Fruit fly (Drosophila melanogaster) ovary, adult (tissue): Measurements from ENCODE around the gene CG43841.

ENCODE experiments used
- CG17801 ChIP-seq: fragments of 200-800 bp; optimal IDR thresholded peaks from 2 replicates; lab custom pipeline; 2019; ENCODE audit warnings: missing biosample characterization, mild to moderate bottlenecking, missing genetic modification characterization, moderate library complexity; ENCODE audit not compliant: partially characterized antibody

CG43841 gene

DNA sequence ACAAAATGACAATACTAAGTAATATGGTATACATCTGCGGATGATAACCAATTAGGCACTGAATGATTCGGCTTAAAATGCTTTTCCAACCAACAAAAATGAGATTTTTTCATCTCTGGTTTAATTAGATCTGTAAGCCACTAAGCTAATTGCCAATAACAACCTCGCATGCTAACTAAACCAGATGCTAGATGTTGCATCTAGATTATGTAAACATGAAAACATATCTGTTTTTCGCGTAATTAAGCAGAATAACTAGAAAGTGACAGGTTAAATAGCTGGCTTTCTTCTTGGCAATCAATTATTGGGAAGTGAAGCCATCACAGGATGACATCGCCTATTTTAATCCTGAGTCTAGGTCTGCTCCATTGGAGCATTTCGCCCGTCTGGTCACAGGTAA, at the start of gene CG43841:
Gene CG43841 (plus strand): TSS at position 301 of the 400 bp plus-strand sequence.
- no peak for TF ChIP-seq CG17801 (GFP tag; lab: Kevin White, UChicago)

DNA sequence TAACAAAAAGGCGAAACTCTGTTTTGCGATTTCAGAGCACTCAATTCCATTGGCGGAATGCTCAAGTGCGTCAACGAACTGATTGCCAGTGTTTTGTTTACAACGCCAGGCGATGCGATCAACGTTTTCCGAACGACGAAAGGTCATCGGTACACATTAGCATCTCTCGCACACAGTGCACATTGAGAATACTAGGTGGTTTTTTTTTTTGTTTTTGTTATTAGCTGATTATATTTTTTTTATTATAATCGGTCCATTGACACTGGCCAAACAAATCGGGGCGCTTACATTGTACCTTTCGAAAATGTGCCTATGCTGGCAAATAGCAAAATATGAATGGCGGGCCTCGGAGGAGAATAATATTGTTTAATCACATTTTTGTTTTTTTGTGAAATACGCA, 44.3 kb upstream of the CG43841 start:
- no peak for TF ChIP-seq CG17801 (GFP tag; lab: Kevin White, UChicago)

DNA sequence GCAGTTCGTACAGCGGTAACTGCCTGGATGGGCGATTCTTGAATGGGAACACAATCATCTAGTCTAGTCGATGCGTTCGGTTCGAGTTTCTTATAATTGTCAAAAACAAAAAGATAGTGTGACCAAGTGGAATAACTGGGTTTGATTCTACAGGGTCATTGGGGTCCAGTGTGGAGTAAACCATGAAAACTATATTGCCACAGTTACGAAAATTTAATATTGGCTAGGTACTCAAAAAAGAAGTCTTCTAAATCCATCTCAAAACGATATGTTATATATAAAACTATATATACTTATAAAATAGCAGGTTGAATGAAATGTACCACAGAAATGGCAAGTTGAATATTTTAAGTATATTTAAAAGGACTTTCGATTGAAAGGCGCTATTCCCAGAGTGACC, 39.5 kb upstream of the CG43841 start, which contains the start of gene CG34328:
Gene CG34328 (minus strand): TSS at position 101 of the 400 bp plus-strand sequence.
- TF ChIP-seq CG17801 (GFP tag; lab: Kevin White, UChicago) = no peak

DNA sequence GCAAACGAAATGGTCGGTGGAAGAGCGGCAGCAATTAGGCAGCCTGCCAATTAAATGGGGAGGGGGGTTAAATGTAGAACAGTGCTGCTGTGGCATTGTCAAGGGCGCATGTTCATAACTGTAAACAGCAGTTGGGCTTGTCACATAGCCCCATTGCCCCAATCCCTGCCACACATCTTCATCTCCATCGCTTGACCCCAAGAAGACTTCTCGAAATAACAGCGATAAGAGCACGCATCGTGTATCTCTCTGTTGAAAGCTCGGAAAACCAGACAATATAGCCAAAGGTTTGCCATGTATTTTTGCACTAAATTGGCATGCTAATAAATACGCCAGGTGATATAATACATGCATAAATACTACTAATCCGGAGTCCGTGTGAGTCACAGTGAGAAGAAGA, 36.9 kb upstream of the CG43841 start:
- no peak for TF ChIP-seq CG17801 (GFP tag; lab: Kevin White, UChicago)

DNA sequence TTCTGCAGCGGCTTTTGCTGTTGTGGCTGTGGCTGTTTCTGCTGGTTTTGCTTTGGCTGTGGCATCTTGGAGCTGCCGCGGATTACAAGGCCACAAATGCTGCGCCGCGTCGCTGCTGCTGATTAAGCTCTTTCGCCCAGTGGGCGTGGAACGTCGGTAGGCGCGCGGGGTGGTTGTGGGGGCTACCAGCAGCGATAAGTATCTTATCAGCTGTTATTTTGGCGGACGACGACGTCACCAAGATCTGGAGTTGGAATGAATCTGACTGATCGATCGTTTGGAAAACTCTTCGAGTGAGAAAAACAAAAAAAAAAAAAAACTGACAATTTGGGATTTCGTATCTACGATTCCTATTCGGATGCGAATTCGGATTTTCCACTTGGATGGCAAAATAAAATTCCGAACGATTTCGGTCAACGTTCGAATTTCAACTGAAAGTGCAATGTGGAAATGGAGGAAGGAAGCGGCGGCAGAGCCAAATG, 35.3 kb upstream of the CG43841 start:
- no peak for TF ChIP-seq CG17801 (GFP tag; lab: Kevin White, UChicago)

DNA sequence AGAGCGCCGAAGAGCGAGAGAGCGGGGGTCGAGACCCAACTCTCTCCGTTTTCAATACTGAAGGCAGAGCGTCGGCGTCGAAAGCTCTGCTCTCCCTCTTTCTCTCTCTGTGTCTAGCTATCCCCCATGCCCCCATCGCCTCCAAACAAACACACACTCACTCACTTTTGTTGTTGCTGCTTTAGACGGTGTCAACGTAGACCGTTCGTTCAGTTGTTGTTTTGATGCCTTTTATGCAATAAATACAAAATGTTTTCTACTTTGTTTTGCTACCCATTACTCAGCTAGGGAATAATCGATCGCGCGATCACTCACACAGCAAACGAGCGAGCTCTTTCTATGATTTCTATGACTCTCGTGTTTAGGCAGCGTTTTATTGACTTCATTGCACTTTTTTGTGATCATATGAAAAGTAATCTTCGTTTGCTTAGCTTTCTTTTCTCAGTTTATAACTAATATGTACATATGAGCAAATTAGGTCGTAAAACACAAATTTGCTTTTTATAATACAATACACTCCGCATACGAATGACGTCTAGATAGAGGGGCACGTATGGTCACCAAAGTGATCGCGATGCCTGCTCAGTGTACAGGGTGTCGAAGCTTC, 34.7 kb upstream of the CG43841 start:
- no peak for TF ChIP-seq CG17801 (GFP tag; lab: Kevin White, UChicago)

DNA sequence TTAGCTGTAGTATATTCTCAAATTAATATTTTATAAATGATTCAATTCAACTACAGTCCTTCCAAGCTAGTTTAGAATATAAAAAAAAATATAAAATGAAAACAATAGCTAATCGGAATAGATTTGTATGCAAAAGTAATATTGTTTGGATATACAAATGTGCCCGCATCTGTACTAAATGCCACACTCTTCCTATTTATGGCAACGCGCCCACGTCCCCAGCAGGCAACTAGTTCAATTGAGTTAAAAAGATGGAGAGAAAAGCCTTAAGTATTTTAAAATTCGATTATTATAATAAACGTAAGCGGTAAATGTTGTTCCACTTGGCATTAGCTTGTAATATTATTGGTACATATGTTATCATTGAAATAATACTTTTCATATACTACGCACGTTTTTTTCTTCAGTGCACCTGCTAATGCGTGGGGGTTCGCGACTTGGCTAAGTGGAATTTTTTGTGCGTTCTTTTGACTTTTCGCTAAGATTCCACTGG, 33.9 kb upstream of the CG43841 start:
- no peak for TF ChIP-seq CG17801 (GFP tag; lab: Kevin White, UChicago)

DNA sequence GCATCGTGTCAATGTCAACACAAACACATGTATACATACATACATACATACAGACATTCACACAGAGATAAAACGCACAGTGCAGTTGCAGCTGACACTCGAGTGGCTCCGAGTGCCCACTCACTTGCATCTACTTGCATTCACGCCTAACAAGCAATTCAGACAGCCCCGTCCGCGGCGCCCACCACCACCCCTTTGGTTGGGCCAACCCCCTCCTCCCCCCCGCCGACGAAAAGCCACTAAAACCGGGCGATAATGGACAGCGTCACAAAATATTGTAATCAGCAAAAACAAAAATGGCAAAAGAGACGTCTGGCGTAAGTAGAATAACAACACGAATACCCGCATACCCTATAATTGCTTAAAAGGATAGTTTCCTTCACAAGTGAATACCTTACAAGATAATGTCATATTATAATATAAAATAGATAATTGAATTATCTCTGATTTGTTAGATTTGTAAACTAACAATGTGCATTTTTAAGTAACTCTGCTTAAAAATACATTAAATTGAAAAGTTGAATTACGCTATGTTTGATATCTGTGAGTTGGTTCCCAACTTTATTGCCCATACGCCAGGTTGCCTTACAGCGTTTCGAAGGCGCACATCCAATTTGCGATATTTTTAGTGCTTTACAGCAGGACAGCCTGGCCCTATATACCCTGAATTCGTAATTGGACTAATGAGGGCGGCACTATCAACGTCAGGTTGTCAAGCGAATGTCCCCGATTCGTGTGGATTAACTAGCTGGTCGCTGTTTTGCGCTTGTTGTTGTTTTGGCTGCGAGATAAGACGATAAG, 32.7 kb upstream of the CG43841 start:
- no peak for TF ChIP-seq CG17801 (GFP tag; lab: Kevin White, UChicago)

DNA sequence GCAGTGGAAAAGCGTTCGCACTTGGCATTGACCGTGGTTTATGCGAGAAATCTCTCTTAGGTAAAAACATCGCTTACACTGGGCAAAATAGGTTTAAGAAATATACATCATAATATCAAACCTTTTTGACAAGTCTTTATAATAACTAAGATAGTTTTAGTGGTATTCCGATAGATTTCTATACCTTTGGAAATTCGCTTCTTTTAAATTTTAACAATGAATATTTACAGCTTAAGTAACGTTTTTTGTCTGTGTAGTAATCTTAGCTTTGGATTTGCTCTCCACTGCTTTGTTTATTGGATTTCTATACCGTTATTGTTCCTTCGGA, 32.1 kb upstream of the CG43841 start:
- peak; percentile 47 for TF ChIP-seq CG17801 (GFP tag; lab: Kevin White, UChicago)

DNA sequence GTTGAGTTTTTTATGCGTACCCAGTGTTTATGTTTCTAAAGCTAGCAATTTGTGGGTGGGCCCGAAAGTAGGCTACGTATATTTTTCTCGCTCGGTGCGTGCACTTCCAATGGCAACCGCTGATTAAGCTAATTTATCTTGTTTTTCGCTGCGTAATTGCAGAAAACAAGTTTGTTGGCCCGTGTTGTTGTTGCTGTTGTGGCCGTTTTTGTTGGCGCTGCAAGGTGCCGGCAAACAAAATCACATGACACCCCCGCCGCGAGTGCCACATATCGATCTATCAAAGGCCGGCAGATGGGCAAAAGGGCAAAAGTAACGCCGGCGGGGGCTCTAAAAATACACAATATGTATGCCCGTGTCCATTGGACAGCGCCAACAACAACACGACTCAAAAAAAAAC, 30.0 kb upstream of the CG43841 start:
- no peak for TF ChIP-seq CG17801 (GFP tag; lab: Kevin White, UChicago)

DNA sequence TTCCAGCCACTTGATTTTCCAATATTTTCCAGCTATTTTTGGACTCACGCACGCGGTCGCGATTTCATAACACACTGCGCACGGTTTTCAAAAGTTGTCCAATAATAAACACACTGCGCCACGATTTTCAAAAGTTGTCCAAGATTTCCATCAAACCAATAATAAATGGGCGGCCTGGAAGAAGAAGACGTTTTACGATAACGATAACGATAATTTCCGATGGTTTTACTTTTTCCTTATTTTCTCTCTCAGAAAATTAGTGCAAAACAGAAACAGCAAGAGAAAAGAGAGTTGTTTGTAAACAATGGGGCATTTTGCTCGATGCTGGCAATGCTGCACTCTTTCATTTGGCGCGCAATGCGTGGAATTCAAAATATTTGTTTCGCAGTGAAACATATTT, 29.5 kb upstream of the CG43841 start, which contains the start of gene Nt5b:
Gene Nt5b (minus strand): TSS at position 207 of the 400 bp plus-strand sequence.
- no peak for TF ChIP-seq CG17801 (GFP tag; lab: Kevin White, UChicago)

DNA sequence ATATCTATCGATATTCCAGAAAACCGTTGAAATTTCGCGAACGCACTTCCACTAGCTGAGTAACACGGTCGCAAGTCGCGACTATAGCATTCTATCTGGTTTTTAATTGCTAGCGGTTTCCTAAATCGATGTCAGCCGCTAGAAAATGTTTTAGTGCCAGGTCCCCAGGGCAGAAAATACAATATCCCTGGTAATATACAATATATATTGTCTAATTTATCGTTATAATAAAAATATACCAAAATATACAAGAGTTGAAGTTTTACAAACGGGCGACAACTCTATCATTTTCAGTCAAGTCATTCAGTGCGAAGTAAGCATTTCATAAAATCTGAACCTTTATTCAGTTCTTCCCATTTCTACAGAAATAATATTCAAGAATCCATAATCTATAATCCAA, 24.4 kb upstream of the CG43841 start, which contains the start of gene CG15056:
Gene CG15056 (plus strand): TSS at position 301 of the 400 bp plus-strand sequence.
- TF ChIP-seq CG17801 (GFP tag; lab: Kevin White, UChicago) = no peak

DNA sequence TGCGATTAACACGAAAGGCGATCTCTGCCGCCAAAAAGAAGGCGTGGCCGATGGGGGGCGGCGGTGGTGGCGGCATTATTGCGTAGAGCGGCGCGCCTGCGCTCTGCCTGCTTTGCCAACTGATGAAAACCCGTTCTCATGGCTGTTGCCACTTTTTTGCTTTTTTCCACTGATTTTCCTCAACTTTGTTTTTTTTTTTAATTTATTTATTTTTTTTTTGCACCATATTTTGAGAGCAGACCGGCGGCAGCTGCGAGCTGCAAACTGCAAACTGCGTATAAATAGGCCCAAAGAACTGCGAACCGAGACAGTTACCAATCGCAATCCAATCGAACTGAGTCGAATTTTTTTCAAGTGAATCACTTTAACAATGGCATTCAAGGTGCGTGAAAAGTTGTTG, 17.4 kb upstream of the CG43841 start, which contains the start of gene CG42323:
Gene CG42323 (plus strand): TSS at position 302 of the 400 bp plus-strand sequence.
- TF ChIP-seq CG17801 (GFP tag; lab: Kevin White, UChicago) = no peak

DNA sequence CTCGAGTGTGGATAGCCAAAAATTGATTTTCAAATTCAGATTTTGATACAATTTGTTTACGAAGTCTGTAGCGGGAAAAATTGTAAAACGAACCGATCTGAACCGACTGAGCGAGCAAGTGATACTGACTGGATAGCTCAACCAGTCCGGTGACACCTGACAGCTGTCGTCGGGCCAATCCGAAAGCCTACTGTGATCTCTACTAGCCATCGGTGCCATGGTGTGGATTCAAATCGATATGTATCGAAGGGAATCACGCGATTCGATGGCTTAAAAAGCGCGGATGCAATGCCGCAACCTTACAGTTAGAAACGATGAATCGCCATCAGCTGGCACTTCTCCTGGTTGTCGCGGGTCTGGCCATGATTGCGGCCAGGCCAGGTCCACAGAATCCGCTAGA, 2.3 kb upstream of the CG43841 start, which contains the start of gene CG6290:
Gene CG6290 (plus strand): TSS at position 301 of the 400 bp plus-strand sequence.
- no peak for TF ChIP-seq CG17801 (GFP tag; lab: Kevin White, UChicago)

DNA sequence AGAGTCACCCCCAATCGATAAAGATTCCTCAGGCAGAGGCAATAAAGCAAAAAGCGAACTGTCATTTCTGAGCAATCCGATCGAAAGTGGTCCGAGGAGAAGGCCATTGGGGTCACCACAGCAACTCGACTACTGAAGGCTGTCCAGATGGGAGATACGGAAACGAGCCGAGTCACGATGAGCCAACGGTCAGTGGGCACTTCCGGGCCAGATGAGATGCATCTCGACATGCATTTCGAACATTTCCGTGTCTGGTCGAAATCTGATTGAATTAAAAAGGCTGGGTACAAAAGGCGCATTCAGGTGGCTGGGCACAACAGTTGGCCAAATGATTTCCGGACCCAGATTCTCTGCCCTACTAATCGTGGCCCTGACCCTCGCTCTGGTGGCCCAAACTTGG, 899 bp upstream of the CG43841 start, which contains the start of gene CG32551:
Gene CG32551 (plus strand): TSS at position 301 of the 400 bp plus-strand sequence.
- no peak for TF ChIP-seq CG17801 (GFP tag; lab: Kevin White, UChicago)
